Worm (Caenorhabditis elegans): ENCODE results near the gene eif-2Balpha.

Gene eif-2Balpha

DNA sequence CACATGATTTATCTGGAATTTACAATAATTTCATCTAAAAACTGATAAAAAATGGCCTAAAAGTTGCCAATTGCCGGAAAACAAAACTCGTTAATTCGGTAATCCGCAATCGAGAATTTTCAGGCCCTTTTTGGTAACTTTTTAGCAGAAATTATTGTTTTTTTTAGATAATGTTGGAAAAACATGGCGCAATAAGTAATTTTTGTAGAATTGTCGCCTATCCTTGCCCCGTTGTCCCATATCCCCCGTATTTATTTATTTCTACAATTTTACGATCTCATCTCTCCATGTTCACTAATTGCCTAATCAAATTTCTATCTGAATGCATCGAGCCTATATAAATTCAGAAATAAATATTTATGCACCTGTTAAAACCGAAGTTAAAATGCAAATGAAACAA, 29.9 kb upstream of the eif-2Balpha start (continued):
- TF ChIP-seq ekl-4 (GFP tag; IDR thresholded peaks at IDR 0.05) (no peak), tbx-9 (tag; optimal IDR thresholded peaks at IDR 0.05; ENCODE audit: borderline replicate concordance) (no peak), madf-6 (GFP tag; IDR thresholded peaks at IDR 0.05) (0 out of 2 replicates have a peak, but pooled peaks have one; percentile 20), ztf-3 (GFP tag; optimal IDR thresholded peaks at IDR 0.05) (no peak), snpc-1.3 (tag; optimal IDR thresholded peaks at IDR 0.05; ENCODE audit: insufficient read depth) (peak; percentile 2), Y79H2A.3 (GFP tag; conservative IDR thresholded peaks at IDR 0.05) (0 out of 2 replicates have a peak, but pooled peaks have one; percentile 29), lsy-27 (tag; optimal IDR thresholded peaks at IDR 0.05; ENCODE audit: borderline replicate concordance, insufficient read depth) (no peak), D2030.7 (GFP tag; IDR thresholded peaks at IDR 0.05) (no peak), Y95B8A.8 (GFP tag; IDR thresholded peaks at IDR 0.05) (no peak), mcd-1 (GFP tag; IDR thresholded peaks at IDR 0.05) (no peak), pha-4 (tag; optimal IDR thresholded peaks at IDR 0.05) (no peak), let-526 (GFP tag; IDR thresholded peaks at IDR 0.05) (no peak), ztf-6 (GFP tag; IDR thresholded peaks at IDR 0.05) (no peak), nhr-120 (GFP tag; IDR thresholded peaks at IDR 0.05) (no peak), B0336.3 (GFP tag; IDR thresholded peaks at IDR 0.05) (no peak), ztf-28 (GFP tag; IDR thresholded peaks at IDR 0.05) (no peak)

DNA sequence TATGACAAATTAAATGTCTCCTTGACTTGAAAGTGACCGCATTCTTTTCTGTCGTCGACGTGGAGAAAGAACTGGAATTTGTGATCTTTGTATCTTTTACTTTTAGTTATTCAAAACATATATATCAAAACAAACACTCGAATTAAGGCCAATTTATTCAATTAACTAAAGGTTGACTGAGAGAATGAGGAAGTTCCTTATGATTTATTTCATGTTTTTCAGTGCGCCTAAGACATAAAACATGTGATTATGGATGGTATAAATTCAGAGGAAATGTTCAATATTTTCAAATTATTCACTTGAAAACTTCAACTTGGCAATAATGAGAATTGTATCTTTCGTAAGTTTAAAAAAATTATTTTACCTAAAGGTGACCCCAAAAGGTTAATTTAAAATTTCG, 29.4 kb upstream of the eif-2Balpha start, which contains the start of gene F55H2.8:
TSS of gene F55H2.8 (plus strand) at position 301 of the 400 bp plus-strand sequence.
- TF ChIP-seq lsl-1 (GFP tag; optimal IDR thresholded peaks at IDR 0.05) (no peak), lin-26 (GFP tag; IDR thresholded peaks at IDR 0.05) (no peak), ccch-3 (GFP tag; optimal IDR thresholded peaks at IDR 0.05) (no peak), ZK185.1 (tag; optimal IDR thresholded peaks at IDR 0.05; ENCODE audit: poor library complexity, severe bottlenecking) (no peak), nfyb-1 (GFP tag; IDR thresholded peaks at IDR 0.05) (no peak), sdz-38 (tag; optimal IDR thresholded peaks at IDR 0.05) (no peak), hlh-12 (tag; optimal IDR thresholded peaks at IDR 0.05) (no peak)

DNA sequence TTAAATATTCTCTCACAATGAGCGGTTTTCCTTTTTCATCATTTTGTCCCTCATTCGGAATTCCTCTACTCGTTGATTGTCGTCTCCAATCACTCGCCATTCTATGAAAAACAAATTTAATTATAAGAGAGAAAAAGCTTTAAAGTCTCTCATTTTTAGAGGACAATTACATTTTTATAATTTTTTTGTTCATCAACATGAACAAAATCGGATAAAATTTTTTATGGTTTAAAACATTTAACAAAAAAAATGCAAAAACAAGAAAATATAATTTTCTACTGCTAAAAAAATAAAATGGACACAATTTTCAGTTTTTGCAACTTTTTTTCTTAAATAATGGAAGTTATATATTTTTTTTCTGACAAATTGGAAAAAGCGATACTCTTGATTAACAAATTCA, 26.8 kb upstream of the eif-2Balpha start, which contains the start of gene F55H2.7:
TSS of gene F55H2.7 (minus strand) at position 101 of the 400 bp plus-strand sequence.
- TF ChIP-seq xnd-1 (tag; optimal IDR thresholded peaks at IDR 0.05) = no peak
- peak; percentile 8 for TF ChIP-seq snpc-3.4 (tag; optimal IDR thresholded peaks at IDR 0.05)

DNA sequence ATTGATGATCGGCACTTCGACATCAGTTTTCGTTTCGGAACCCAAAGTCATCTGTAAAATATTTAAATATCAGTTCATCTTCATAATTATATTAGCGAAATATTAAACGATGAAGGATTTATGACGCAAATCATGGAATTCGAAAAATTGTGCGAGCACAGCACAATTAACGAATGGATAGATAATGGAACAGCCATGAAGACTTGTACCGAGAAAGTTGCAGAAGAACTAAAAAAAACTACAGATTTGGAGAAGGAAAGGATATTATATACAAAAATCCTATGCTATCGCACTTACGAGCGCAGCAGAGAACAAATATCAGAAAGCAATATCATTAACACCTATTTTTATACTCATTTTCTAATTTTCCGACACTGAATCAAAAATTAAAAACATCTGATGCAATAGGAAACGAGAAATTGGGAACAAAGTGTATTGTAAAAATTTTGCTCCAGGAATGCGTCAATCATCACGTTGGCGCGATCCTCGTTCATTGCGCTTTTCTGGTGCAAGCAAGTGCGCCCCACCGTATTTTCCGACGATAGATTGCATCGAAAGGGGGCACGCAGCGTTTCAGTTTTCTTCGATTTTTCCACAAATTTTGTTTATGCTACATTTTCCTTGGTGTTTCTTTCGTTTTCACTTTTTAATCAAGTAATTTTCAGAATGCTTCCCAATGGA, 21.4 kb upstream of the eif-2Balpha start, which contains the start of the genes clu-1 and prp-40:
TSS of gene clu-1 (minus strand) at position 51 of the 681 bp plus-strand sequence.
TSS of gene prp-40 (plus strand) at position 666 of the 681 bp plus-strand sequence.
- TF ChIP-seq B0261.1 (tag; optimal IDR thresholded peaks at IDR 0.05) (no peak), lin-54 (GFP tag; optimal IDR thresholded peaks at IDR 0.05) (peak; percentile 78), nhr-27 (tag; optimal IDR thresholded peaks at IDR 0.05) (no peak), F22D6.2 (tag; optimal IDR thresholded peaks at IDR 0.05) (no peak), attf-3 (GFP tag; conservative IDR thresholded peaks at IDR 0.05) (peak; percentile 56; the same call in 1 of the 2 replicates), mel-28 (tag; optimal IDR thresholded peaks at IDR 0.05; ENCODE audit: borderline replicate concordance) (no peak), F37B4.10 (GFP tag; IDR thresholded peaks at IDR 0.05) (no peak), F57A8.1 (GFP tag; optimal IDR thresholded peaks at IDR 0.05) (no peak), mes-4 (tag; optimal IDR thresholded peaks at IDR 0.05) (no peak), hmg-20 (GFP tag; IDR thresholded peaks at IDR 0.05) (peak; percentile 64; the same call in 1 of the 2 replicates), lin-26 (GFP tag; IDR thresholded peaks at IDR 0.05) (no peak), F39B2.1 (GFP tag; IDR thresholded peaks at IDR 0.05) (no peak), xnd-1 (tag; optimal IDR thresholded peaks at IDR 0.05) (peak; percentile 24), attf-5 (GFP tag; optimal IDR thresholded peaks at IDR 0.05) (peak; percentile 94), aptf-2 (GFP tag; conservative IDR thresholded peaks at IDR 0.05) (no peak), mcd-1 (GFP tag; IDR thresholded peaks at IDR 0.05) (peak; percentile 95), B0336.3 (GFP tag; IDR thresholded peaks at IDR 0.05) (peak; percentile 80), die-1 (tag; optimal IDR thresholded peaks at IDR 0.05) (no peak), lsy-27 (tag; optimal IDR thresholded peaks at IDR 0.05; ENCODE audit: borderline replicate concordance, insufficient read depth) (no peak), ztf-26 (tag; optimal IDR thresholded peaks at IDR 0.05) (peak; percentile 40), attf-6 (GFP tag; IDR thresholded peaks at IDR 0.05) (no peak), let-607 (tag; optimal IDR thresholded peaks at IDR 0.05) (peak in 1 of 2 experiments; percentile 54)

Measured in whole organism, young adult.